Fruit fly (Drosophila melanogaster): Measurements from ENCODE around the gene Cpsf5.

Gene Cpsf5

DNA sequence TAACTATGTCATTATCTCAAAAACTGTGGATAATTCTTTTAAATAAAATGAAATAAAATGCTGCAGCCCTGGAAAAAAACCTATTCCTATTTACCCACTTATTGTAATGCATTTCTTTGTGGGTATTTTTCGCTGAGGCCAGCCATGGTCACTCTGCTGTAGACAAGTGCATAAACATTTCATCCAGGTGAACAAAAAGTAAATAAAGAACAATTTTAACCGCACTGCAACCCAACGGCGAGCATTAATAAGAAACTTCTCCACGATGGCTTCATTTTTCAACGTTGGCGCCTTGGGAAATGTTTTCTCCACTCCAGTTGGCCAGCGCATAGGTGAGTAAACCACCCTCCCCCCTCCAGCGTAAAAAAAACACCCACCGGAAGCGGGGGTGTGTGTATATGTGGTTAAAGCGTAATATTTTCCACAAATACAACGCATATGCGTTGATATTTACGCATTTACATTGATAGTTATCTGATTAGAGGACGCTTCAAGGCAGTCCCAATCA is 35.9 kb downstream of the Cpsf5 start, which contains the start of gene CG3529 (continued):
- TF ChIP-seq CG6276 (GFP tag; optimal IDR thresholded peaks at IDR 0.05) (no peak), CG4318 (GFP tag; optimal IDR thresholded peaks at IDR 0.05) (no peak), dsx (GFP tag; optimal IDR thresholded peaks at IDR 0.05; ENCODE audit: poor library complexity, severe bottlenecking) (no peak), CG32006 (GFP tag; optimal IDR thresholded peaks at IDR 0.05) (no peak), CG7368 (GFP tag; optimal IDR thresholded peaks at IDR 0.05) (no peak), net (GFP tag; optimal IDR thresholded peaks at IDR 0.05) (no peak), Hr39 (GFP tag; optimal IDR thresholded peaks at IDR 0.05) (peak; percentile 17), CG34406 (GFP tag; optimal IDR thresholded peaks at IDR 0.05) (no peak), spab (GFP tag; optimal IDR thresholded peaks at IDR 0.05) (no peak), Sox15 (GFP tag; optimal IDR thresholded peaks at IDR 0.05) (no peak), svp (GFP tag) (peak; percentile 64), fd59A (GFP tag; optimal IDR thresholded peaks at IDR 0.05) (no peak), Hr4 (GFP tag; optimal IDR thresholded peaks at IDR 0.05) (peak; percentile 13), CG6792 (GFP tag; optimal IDR thresholded peaks at IDR 0.05) (no peak), CG11902 (GFP tag; optimal IDR thresholded peaks at IDR 0.05) (no peak), Ets96B (tag; optimal IDR thresholded peaks at IDR 0.05) (no peak), CG10669 (GFP tag; optimal IDR thresholded peaks at IDR 0.05) (no peak), CG6854 (GFP tag; optimal IDR thresholded peaks at IDR 0.05) (peak; percentile 56), ss (GFP tag; optimal IDR thresholded peaks at IDR 0.05) (peak in 1 of 2 experiments; percentile 61), fd85E (GFP tag; optimal IDR thresholded peaks at IDR 0.05) (no peak), CG8119 (GFP tag; IDR thresholded peaks at IDR 0.05) (no peak), Ets21C (GFP tag; optimal IDR thresholded peaks at IDR 0.05) (peak; percentile 21), vri (GFP tag; optimal IDR thresholded peaks at IDR 0.05) (no peak), CG15336 (GFP tag; IDR thresholded peaks at IDR 0.05) (no peak)

DNA sequence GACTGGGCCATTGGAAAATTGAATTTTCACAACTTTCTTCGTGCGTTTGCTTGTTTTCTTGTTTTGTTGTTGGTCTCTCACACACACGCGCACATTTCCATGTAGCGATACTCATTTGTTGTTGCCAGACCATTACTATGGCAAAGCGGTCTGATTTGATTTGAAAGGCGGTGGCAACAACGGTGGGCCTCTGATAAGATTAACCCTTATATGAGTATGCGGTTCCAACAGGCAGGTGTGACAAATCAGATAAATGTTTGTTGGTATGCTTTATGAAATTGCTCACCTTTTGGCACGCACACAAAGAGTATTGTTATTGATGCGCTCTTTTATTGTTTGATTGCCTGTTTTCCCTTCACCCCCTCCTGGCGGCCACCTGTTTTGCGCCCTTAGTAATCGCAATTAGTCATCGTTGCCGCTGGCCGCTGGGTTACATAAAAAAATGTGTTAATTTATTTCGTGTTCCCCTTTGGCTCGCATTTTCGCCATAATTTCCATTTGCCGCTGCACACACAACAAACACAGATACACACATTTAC is 36.5 kb downstream of the Cpsf5 start:
- no peak for TF ChIP-seq CG6792 (GFP tag; optimal IDR thresholded peaks at IDR 0.05)
- TF ChIP-seq vri (GFP tag; optimal IDR thresholded peaks at IDR 0.05), result peak; percentile 90
- no peak for TF ChIP-seq CG6854 (GFP tag; optimal IDR thresholded peaks at IDR 0.05)
- no peak for TF ChIP-seq ss (GFP tag; optimal IDR thresholded peaks at IDR 0.05)
- TF ChIP-seq Gug (GFP tag; IDR thresholded peaks at IDR 0.05), result peak; percentile 46
- TF ChIP-seq CG11762 (GFP tag; optimal IDR thresholded peaks at IDR 0.05; ENCODE audit: insufficient read depth), result no peak
- TF ChIP-seq CG16779 (tag; optimal IDR thresholded peaks at IDR 0.05), result no peak
- TF ChIP-seq CG4318 (GFP tag; optimal IDR thresholded peaks at IDR 0.05), result no peak
- TF ChIP-seq CG34406 (GFP tag; optimal IDR thresholded peaks at IDR 0.05), result no peak
- no peak for TF ChIP-seq eg (GFP tag; IDR thresholded peaks at IDR 0.05)
- TF ChIP-seq CG10669 (GFP tag; optimal IDR thresholded peaks at IDR 0.05), result no peak
- no peak; the same call in 2 of the 3 replicates for TF ChIP-seq CG8119 (GFP tag; IDR thresholded peaks at IDR 0.05)
- peak; percentile 39 for TF ChIP-seq CG15336 (GFP tag; IDR thresholded peaks at IDR 0.05)
- TF ChIP-seq CG3032 (tag; optimal IDR thresholded peaks at IDR 0.05), result no peak
- no peak for TF ChIP-seq Sox15 (GFP tag; optimal IDR thresholded peaks at IDR 0.05)
- TF ChIP-seq Eip78C (GFP tag), result peak; percentile 51
- no peak for TF ChIP-seq CG8632 (GFP tag; optimal IDR thresholded peaks at IDR 0.05)
- peak; percentile 67 for TF ChIP-seq svp (GFP tag)
- peak; percentile 6 for TF ChIP-seq Lpt (GFP tag; optimal IDR thresholded peaks at IDR 0.05)
- no peak for TF ChIP-seq lz (GFP tag; optimal IDR thresholded peaks at IDR 0.05)
- peak; percentile 19 for TF ChIP-seq net (GFP tag; optimal IDR thresholded peaks at IDR 0.05)
- TF ChIP-seq CG32006 (GFP tag; optimal IDR thresholded peaks at IDR 0.05), result peak; percentile 31
- no peak for TF ChIP-seq CG1621 (tag; optimal IDR thresholded peaks at IDR 0.05)
- TF ChIP-seq fd85E (GFP tag; optimal IDR thresholded peaks at IDR 0.05), result no peak
- no peak for TF ChIP-seq acj6 (GFP tag; optimal IDR thresholded peaks at IDR 0.05)
- TF ChIP-seq dac (GFP tag; optimal IDR thresholded peaks at IDR 0.05), result no peak
- TF ChIP-seq Hr4 (GFP tag; optimal IDR thresholded peaks at IDR 0.05), result no peak
- no peak for TF ChIP-seq Smox (GFP tag; optimal IDR thresholded peaks at IDR 0.05)
- TF ChIP-seq CG8319 (GFP tag; optimal IDR thresholded peaks at IDR 0.05), result no peak
- no peak for TF ChIP-seq achi (GFP tag; optimal IDR thresholded peaks at IDR 0.05)
- no peak for TF ChIP-seq Sox102F (GFP tag; optimal IDR thresholded peaks at IDR 0.05)
- no peak; the same call in 2 of the 3 replicates for TF ChIP-seq CG6163 (GFP tag; IDR thresholded peaks at IDR 0.05)
- no peak for TF ChIP-seq topi (GFP tag; optimal IDR thresholded peaks at IDR 0.05)
- no peak for TF ChIP-seq CG3919 (GFP tag; optimal IDR thresholded peaks at IDR 0.05)
- no peak for TF ChIP-seq Hr38 (GFP tag; optimal IDR thresholded peaks at IDR 0.05)
- no peak for TF ChIP-seq CG7368 (GFP tag; optimal IDR thresholded peaks at IDR 0.05)
- 0 out of 2 replicates have a peak, but pooled peaks have one; percentile 9 for TF ChIP-seq CG11294 (GFP tag; IDR thresholded peaks at IDR 0.05)
- no peak for TF ChIP-seq Blimp-1 (GFP tag; optimal IDR thresholded peaks at IDR 0.05)
- TF ChIP-seq Hr39 (GFP tag; optimal IDR thresholded peaks at IDR 0.05), result no peak
- no peak for TF ChIP-seq spab (GFP tag; optimal IDR thresholded peaks at IDR 0.05)
- TF ChIP-seq CG11902 (GFP tag; optimal IDR thresholded peaks at IDR 0.05), result no peak
- TF ChIP-seq CG6276 (GFP tag; optimal IDR thresholded peaks at IDR 0.05), result no peak
